Fruit fly (Drosophila melanogaster): ENCODE results near the gene Mt2.

Gene Mt2

dm6 chr2L:12092041-12092440 lies 4.3 kb upstream of the Mt2 start:
- TF ChIP-seq pdm3 (GFP tag; optimal IDR thresholded peaks at IDR 0.05) (no peak), CG10631 (GFP tag; optimal IDR thresholded peaks at IDR 0.05) (no peak), OdsH (GFP tag; optimal IDR thresholded peaks at IDR 0.05) (no peak), fkh (GFP tag; optimal IDR thresholded peaks at IDR 0.05) (no peak), CG15336 (GFP tag; IDR thresholded peaks at IDR 0.05) (no peak), salr (GFP tag; optimal IDR thresholded peaks at IDR 0.05) (no peak), CG3919 (GFP tag; optimal IDR thresholded peaks at IDR 0.05) (no peak), Sox14 (GFP tag; optimal IDR thresholded peaks at IDR 0.05) (no peak), vri (GFP tag; optimal IDR thresholded peaks at IDR 0.05) (no peak), CG11902 (GFP tag; optimal IDR thresholded peaks at IDR 0.05) (no peak), spab (GFP tag; optimal IDR thresholded peaks at IDR 0.05) (no peak), CG9139 (GFP tag; optimal IDR thresholded peaks at IDR 0.05) (no peak), Hr4 (GFP tag; optimal IDR thresholded peaks at IDR 0.05) (no peak), achi (GFP tag; optimal IDR thresholded peaks at IDR 0.05) (no peak), CG3032 (tag; optimal IDR thresholded peaks at IDR 0.05) (no peak), Blimp-1 (GFP tag; optimal IDR thresholded peaks at IDR 0.05) (no peak), fd59A (GFP tag; optimal IDR thresholded peaks at IDR 0.05) (no peak), CG32006 (GFP tag; optimal IDR thresholded peaks at IDR 0.05) (no peak), esn (GFP tag; optimal IDR thresholded peaks at IDR 0.05) (no peak), CG6163 (GFP tag; IDR thresholded peaks at IDR 0.05) (no peak)

dm6 chr2L:12092719-12093118 lies 3.6 kb upstream of the Mt2 start:
- TF ChIP-seq Smox (GFP tag; optimal IDR thresholded peaks at IDR 0.05) (no peak), CG16779 (tag; optimal IDR thresholded peaks at IDR 0.05) (no peak), CG11294 (GFP tag; IDR thresholded peaks at IDR 0.05) (no peak), CG11762 (GFP tag; optimal IDR thresholded peaks at IDR 0.05; ENCODE audit: insufficient read depth) (no peak), Hr38 (GFP tag; optimal IDR thresholded peaks at IDR 0.05) (no peak), CG6163 (GFP tag; IDR thresholded peaks at IDR 0.05) (no peak), OdsH (GFP tag; optimal IDR thresholded peaks at IDR 0.05) (no peak), dac (GFP tag; optimal IDR thresholded peaks at IDR 0.05) (no peak), Ets96B (tag; optimal IDR thresholded peaks at IDR 0.05) (no peak), Lpt (GFP tag; optimal IDR thresholded peaks at IDR 0.05) (no peak), CG15336 (GFP tag; IDR thresholded peaks at IDR 0.05) (no peak), CG1621 (tag; optimal IDR thresholded peaks at IDR 0.05) (no peak), dsx (GFP tag; optimal IDR thresholded peaks at IDR 0.05; ENCODE audit: poor library complexity, severe bottlenecking) (no peak)

- no peak for TF ChIP-seq Met (GFP tag; optimal IDR thresholded peaks at IDR 0.05)
- no peak for TF ChIP-seq Sox14 (GFP tag; optimal IDR thresholded peaks at IDR 0.05)
- TF ChIP-seq CG3919 (GFP tag; optimal IDR thresholded peaks at IDR 0.05): no peak
- no peak for TF ChIP-seq svp (GFP tag)
- no peak for TF ChIP-seq dsx (GFP tag; optimal IDR thresholded peaks at IDR 0.05; ENCODE audit: poor library complexity, severe bottlenecking)
- TF ChIP-seq CG4318 (GFP tag; optimal IDR thresholded peaks at IDR 0.05): no peak
- TF ChIP-seq achi (GFP tag; optimal IDR thresholded peaks at IDR 0.05): no peak
- no peak for TF ChIP-seq CG31627 (GFP tag; optimal IDR thresholded peaks at IDR 0.05)
- TF ChIP-seq pdm3 (GFP tag; optimal IDR thresholded peaks at IDR 0.05): no peak
- no peak for TF ChIP-seq CG16779 (tag; optimal IDR thresholded peaks at IDR 0.05)
- no peak for TF ChIP-seq Eip75B (GFP tag; optimal IDR thresholded peaks at IDR 0.05)
- TF ChIP-seq net (GFP tag; optimal IDR thresholded peaks at IDR 0.05): no peak
- no peak for TF ChIP-seq Sox15 (GFP tag; optimal IDR thresholded peaks at IDR 0.05)
- TF ChIP-seq Eip93F (GFP tag; optimal IDR thresholded peaks at IDR 0.05): no peak
Measured at dm6 chr2L:12093652-12094051, 2.7 kb upstream of the Mt2 start.

Data from whole organism, prepupa.